Worm (Caenorhabditis elegans): Measurements from ENCODE around the gene dsb-3.

The dsb-3 gene

ce11 chrIV:7743539-7743938 is 15.9 kb downstream of the dsb-3 start, which contains the start of gene npr-35:
npr-35 (plus strand) TSS chrIV:7743839.
- TF ChIP-seq tbx-2 (tag; optimal IDR thresholded peaks at IDR 0.05) (no peak), ceh-9 (tag; optimal IDR thresholded peaks at IDR 0.05) (no peak), npax-4 (tag; optimal IDR thresholded peaks at IDR 0.05) (no peak), ceh-18 (tag; optimal IDR thresholded peaks at IDR 0.05) (no peak), ceh-31 (tag; optimal IDR thresholded peaks at IDR 0.05) (no peak), sox-2 (GFP tag; IDR thresholded peaks at IDR 0.05) (no peak), F13H6.1 (tag; optimal IDR thresholded peaks at IDR 0.05) (no peak), nfya-1 (tag; optimal IDR thresholded peaks at IDR 0.05) (no peak), gmeb-2 (tag; optimal IDR thresholded peaks at IDR 0.05) (no peak), unc-55 (GFP tag; optimal IDR thresholded peaks at IDR 0.05) (no peak), eyg-1 (tag; optimal IDR thresholded peaks at IDR 0.05) (no peak), dmd-4 (tag; optimal IDR thresholded peaks at IDR 0.05; ENCODE audit: borderline replicate concordance) (no peak), pag-3 (tag; optimal IDR thresholded peaks at IDR 0.05; ENCODE audit: borderline replicate concordance) (no peak), pqm-1 (tag; optimal IDR thresholded peaks at IDR 0.05) (no peak), elt-4 (tag; optimal IDR thresholded peaks at IDR 0.05) (no peak), tbx-7 (tag; optimal IDR thresholded peaks at IDR 0.05) (no peak), ceh-22 (tag; optimal IDR thresholded peaks at IDR 0.05) (no peak), K09A11.1 (tag; optimal IDR thresholded peaks at IDR 0.05; ENCODE audit: insufficient read depth) (no peak), ceh-19 (GFP tag; optimal IDR thresholded peaks at IDR 0.05) (no peak)

ce11 chrIV:7736616-7737015 is 22.8 kb downstream of the dsb-3 start:
- TF ChIP-seq npax-4 (tag; optimal IDR thresholded peaks at IDR 0.05) (no peak), Y22D7AL.16 (tag; optimal IDR thresholded peaks at IDR 0.05) (no peak), fkh-6 (tag; optimal IDR thresholded peaks at IDR 0.05) (no peak), ceh-6 (GFP tag; optimal IDR thresholded peaks at IDR 0.05) (no peak), unc-3 (GFP tag; conservative IDR thresholded peaks at IDR 0.05) (no peak), unc-3 (tag; optimal IDR thresholded peaks at IDR 0.05) (peak; percentile 2), ref-2 (tag; optimal IDR thresholded peaks at IDR 0.05) (no peak)

- TF ChIP-seq pha-2 (tag; optimal IDR thresholded peaks at IDR 0.05) (no peak), mec-3 (tag; optimal IDR thresholded peaks at IDR 0.05; ENCODE audit: borderline replicate concordance) (no peak), K09A11.1 (tag; optimal IDR thresholded peaks at IDR 0.05; ENCODE audit: insufficient read depth) (no peak), eyg-1 (tag; optimal IDR thresholded peaks at IDR 0.05) (no peak), pag-3 (tag; optimal IDR thresholded peaks at IDR 0.05; ENCODE audit: borderline replicate concordance) (no peak), unc-42 (tag; optimal IDR thresholded peaks at IDR 0.05) (no peak), ceh-14 (tag; optimal IDR thresholded peaks at IDR 0.05) (no peak), dve-1 (tag; optimal IDR thresholded peaks at IDR 0.05) (no peak), ceh-48 (tag; optimal IDR thresholded peaks at IDR 0.05) (no peak), nfya-1 (tag; optimal IDR thresholded peaks at IDR 0.05) (no peak), zip-5 (tag; optimal IDR thresholded peaks at IDR 0.05) (no peak), unc-86 (tag; optimal IDR thresholded peaks at IDR 0.05) (no peak), ceh-18 (tag; optimal IDR thresholded peaks at IDR 0.05) (no peak), npax-4 (tag; optimal IDR thresholded peaks at IDR 0.05) (no peak), ceh-34 (tag; optimal IDR thresholded peaks at IDR 0.05) (no peak), elt-2 (tag; optimal IDR thresholded peaks at IDR 0.05) (no peak), ceh-6 (GFP tag; optimal IDR thresholded peaks at IDR 0.05) (no peak), lin-11 (tag; optimal IDR thresholded peaks at IDR 0.05) (no peak), pat-9 (tag; optimal IDR thresholded peaks at IDR 0.05) (no peak)
These were observed 24.8 kb downstream of the dsb-3 start, which contains the start of gene clx-1 for ce11 chrIV:7734619-7735018. clx-1 (plus strand) TSS chrIV:7734648.

- TF ChIP-seq fax-1 (tag; optimal IDR thresholded peaks at IDR 0.05) (no peak), elt-2 (tag; optimal IDR thresholded peaks at IDR 0.05) (peak; percentile 36)
These were observed 25.3 kb downstream of the dsb-3 start for ce11 chrIV:7734173-7734572.
